Fruit fly (Drosophila melanogaster): ENCODE measurements around the gene Cyp6d5.

Cyp6d5 gene

dm6 chr3R:14013827-14014488 is 15.1 kb upstream of the Cyp6d5 start:
- TF ChIP-seq GATAd (GFP tag; optimal IDR thresholded peaks at IDR 0.05) = no peak
- TF ChIP-seq h (GFP tag; optimal IDR thresholded peaks at IDR 0.05) = no peak
- no peak for TF ChIP-seq psq (GFP tag; optimal IDR thresholded peaks at IDR 0.05)
- TF ChIP-seq br (GFP tag; optimal IDR thresholded peaks at IDR 0.05) = no peak
- no peak for TF ChIP-seq Abd-B (GFP tag; optimal IDR thresholded peaks at IDR 0.05)
- TF ChIP-seq CG32264 (GFP tag; optimal IDR thresholded peaks at IDR 0.05) = no peak
- no peak for TF ChIP-seq usp (GFP tag; optimal IDR thresholded peaks at IDR 0.05)
- TF ChIP-seq rgr (GFP tag; optimal IDR thresholded peaks at IDR 0.05) = no peak
- no peak for TF ChIP-seq jim (GFP tag; optimal IDR thresholded peaks at IDR 0.05)
- TF ChIP-seq Mio (GFP tag; optimal IDR thresholded peaks at IDR 0.05) = no peak
- no peak for TF ChIP-seq Hnf4 (GFP tag; optimal IDR thresholded peaks at IDR 0.05)
- TF ChIP-seq sage (GFP tag; optimal IDR thresholded peaks at IDR 0.05) = no peak
- no peak for TF ChIP-seq OdsH (GFP tag; optimal IDR thresholded peaks at IDR 0.05)
- no peak for TF ChIP-seq Myc (optimal IDR thresholded peaks at IDR 0.05)
- TF ChIP-seq Dif (GFP tag; optimal IDR thresholded peaks at IDR 0.05; ENCODE audit: partially characterized antibody) = no peak

- TF ChIP-seq fru (GFP tag; optimal IDR thresholded peaks at IDR 0.05) (no peak), dmrt93B (GFP tag; optimal IDR thresholded peaks at IDR 0.05) (no peak), pan (optimal IDR thresholded peaks at IDR 0.05) (no peak), h (GFP tag; optimal IDR thresholded peaks at IDR 0.05) (no peak)
Measured at dm6 chr3R:14014580-14014979, 14.4 kb upstream of the Cyp6d5 start.

- TF ChIP-seq psq (GFP tag; optimal IDR thresholded peaks at IDR 0.05) = no peak
- no peak for TF ChIP-seq Hnf4 (GFP tag; optimal IDR thresholded peaks at IDR 0.05)
- TF ChIP-seq sv (GFP tag; optimal IDR thresholded peaks at IDR 0.05) = peak; percentile 42
Measured at dm6 chr3R:14016758-14017406, 12.1 kb upstream of the Cyp6d5 start.

dm6 chr3R:14017640-14018429 is 11.2 kb upstream of the Cyp6d5 start:
- TF ChIP-seq foxo (GFP tag; optimal IDR thresholded peaks at IDR 0.05) (peak in 1 of 2 experiments; percentile 20), sage (GFP tag; optimal IDR thresholded peaks at IDR 0.05) (no peak), Sp1 (GFP tag; optimal IDR thresholded peaks at IDR 0.05) (no peak), dl (GFP tag; optimal IDR thresholded peaks at IDR 0.05; ENCODE audit: insufficient read depth in 1 of 2, partially characterized antibody in 2 of 2) (peak; percentile 47 to 84), sv (GFP tag; optimal IDR thresholded peaks at IDR 0.05) (peak; percentile 36), lola (GFP tag; optimal IDR thresholded peaks at IDR 0.05) (no peak), Hnf4 (GFP tag; optimal IDR thresholded peaks at IDR 0.05) (no peak), HLH106 (tag; optimal IDR thresholded peaks at IDR 0.05) (no peak), Dif (GFP tag; optimal IDR thresholded peaks at IDR 0.05; ENCODE audit: partially characterized antibody) (peak; percentile 94), CG9705 (GFP tag; optimal IDR thresholded peaks at IDR 0.05) (no peak), Vsx2 (GFP tag; optimal IDR thresholded peaks at IDR 0.05; ENCODE audit: partially characterized antibody) (peak; percentile 79)

- no peak for TF ChIP-seq pan (optimal IDR thresholded peaks at IDR 0.05)
- TF ChIP-seq GATAd (GFP tag; optimal IDR thresholded peaks at IDR 0.05) = no peak
- TF ChIP-seq brk (GFP tag; optimal IDR thresholded peaks at IDR 0.05) = no peak
- TF ChIP-seq Mio (GFP tag; optimal IDR thresholded peaks at IDR 0.05) = no peak
- TF ChIP-seq dsf (GFP tag; optimal IDR thresholded peaks at IDR 0.05; ENCODE audit: borderline replicate concordance) = no peak
- TF ChIP-seq psq (GFP tag; optimal IDR thresholded peaks at IDR 0.05) = peak; percentile 2
- TF ChIP-seq Dif (GFP tag; optimal IDR thresholded peaks at IDR 0.05; ENCODE audit: partially characterized antibody) = no peak
- peak; percentile 1 for TF ChIP-seq jim (GFP tag; optimal IDR thresholded peaks at IDR 0.05)
- no peak for TF ChIP-seq ey (GFP tag; optimal IDR thresholded peaks at IDR 0.05)
- TF ChIP-seq Dfd (GFP tag; optimal IDR thresholded peaks at IDR 0.05) = no peak
Measured at dm6 chr3R:14018430-14018786, 10.6 kb upstream of the Cyp6d5 start.

All from whole organism, wandering third instar larva.